Worm (Caenorhabditis elegans) whole organism, L3 larva: ENCODE results near the gene F48E3.6.

Experiments
- fos-1 ChIP-seq: fragments of 150-350 bp; optimal IDR thresholded peaks from 2 replicates; lab custom pipeline; 2014; ENCODE audit warnings: missing biosample characterization, missing genetic modification characterization
- mml-1 ChIP-seq: fragments of 150-350 bp; sonication (generic microtip); optimal IDR thresholded peaks from 3 replicates; lab custom pipeline; 2014; ENCODE audit warnings: missing biosample characterization, missing genetic modification characterization
- pha-4 ChIP-seq: fragments of 150-350 bp; optimal IDR thresholded peaks from 2 replicates; lab custom pipeline; 2014; ENCODE audit warnings: missing biosample characterization, missing genetic modification reagents, missing genetic modification characterization

ce11 chrX:7480756-7481155 is 22.0 kb downstream of the F48E3.6 start, which contains the start of gene F48E3.9:
- no peak for TF ChIP-seq pha-4
- TF ChIP-seq mml-1 (tag; lab: Kevin White, UChicago), result no peak
- TF ChIP-seq fos-1, result no peak
